Comparison of ENCODE assay signal across 1 fruit fly cellular context in the genomic region with DNA sequence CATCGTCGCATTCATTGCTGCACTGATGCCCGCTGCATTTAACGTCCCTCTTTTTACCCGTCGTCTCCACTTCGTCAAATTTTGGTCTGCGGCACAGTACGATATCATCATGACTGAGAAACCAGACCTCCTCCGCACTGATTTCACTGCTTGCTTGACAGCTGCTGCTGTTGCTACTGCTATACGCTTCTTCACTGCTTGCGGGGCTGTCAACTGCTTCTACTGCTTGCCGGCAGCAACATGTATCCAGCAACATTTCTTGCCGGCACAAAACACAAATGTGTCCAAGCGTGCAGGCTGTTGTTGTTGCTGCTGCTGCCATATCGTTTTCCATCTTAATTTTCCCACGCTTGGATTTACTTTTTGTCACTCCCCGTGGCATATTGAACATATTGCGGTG.
TF ChIP-seq lines count a peak whose summit lies in the region.

No protein-coding gene starts in this region.

TF ChIP-seq in whole organism, embryonic, 481 proteins besides CTCF, POLR2A, EP300 and RAD21 (continued from another document):
- TF ChIP-seq ap (GFP tag; IDR thresholded peaks at IDR 0.05; lab: Robert Waterston, UW) (no peak), CG1529 (GFP tag; optimal IDR thresholded peaks at IDR 0.05; lab: Kevin White, UChicago) (no peak), dmrt11E (tag; optimal IDR thresholded peaks at IDR 0.05; lab: Kevin White, UChicago) (no peak), nmo (GFP tag; optimal IDR thresholded peaks at IDR 0.05; lab: Kevin White, UChicago) (no peak), PHDP (tag; optimal IDR thresholded peaks at IDR 0.05; lab: Kevin White, UChicago) (no peak), NC2β (GFP tag; optimal IDR thresholded peaks at IDR 0.05; lab: Kevin White, UChicago) (peak; percentile 35), CG4328 (GFP tag; optimal IDR thresholded peaks at IDR 0.05; lab: Kevin White, UChicago) (no peak), CG34422 (GFP tag; IDR thresholded peaks at IDR 0.05; lab: Robert Waterston, UW) (peak; percentile 75; the same call in 1 of the 3 replicates), run (tag; optimal IDR thresholded peaks at IDR 0.05; lab: Kevin White, UChicago) (no peak), Dek (tag; optimal IDR thresholded peaks at IDR 0.05; lab: Kevin White, UChicago) (peak; percentile 19), CG12659 (GFP tag; optimal IDR thresholded peaks at IDR 0.05; lab: Kevin White, UChicago) (peak; percentile 41), CG10431 (GFP tag; optimal IDR thresholded peaks at IDR 0.05; lab: Kevin White, UChicago) (no peak), Aef1 (GFP tag; IDR thresholded peaks at IDR 0.05; lab: Robert Waterston, UW) (no peak), Trl (optimal IDR thresholded peaks at IDR 0.05; lab: Kevin White, UChicago) (no peak), Trl (GFP tag; optimal IDR thresholded peaks at IDR 0.05; lab: Kevin White, UChicago) (no peak), tll (GFP tag; optimal IDR thresholded peaks at IDR 0.05; lab: Kevin White, UChicago) (no peak), CG31441 (GFP tag; IDR thresholded peaks at IDR 0.05; lab: Robert Waterston, UW) (no peak), NC2α (GFP tag; optimal IDR thresholded peaks at IDR 0.05; lab: Kevin White, UChicago) (no peak), Fer1 (GFP tag; optimal IDR thresholded peaks at IDR 0.05; lab: Kevin White, UChicago) (peak; percentile 69), amos (GFP tag; IDR thresholded peaks at IDR 0.05; lab: Robert Waterston, UW; ENCODE audit: partially characterized antibody) (peak; percentile 59; the same call in 1 of the 2 replicates), sc (optimal IDR thresholded peaks at IDR 0.05; lab: Kevin White, UChicago) (no peak), sc (GFP tag; optimal IDR thresholded peaks at IDR 0.05; lab: Kevin White, UChicago) (no peak), ab (GFP tag; optimal IDR thresholded peaks at IDR 0.05; lab: Kevin White, UChicago) (peak; percentile 0), lola (GFP tag; optimal IDR thresholded peaks at IDR 0.05; lab: Kevin White, UChicago) (peak in 2 of 3 experiments; percentile 7 to 79), GATAe (GFP tag; conservative IDR thresholded peaks at IDR 0.05; lab: Robert Waterston, UW) (no peak), CG12391 (tag; optimal IDR thresholded peaks at IDR 0.05; lab: Kevin White, UChicago) (peak; percentile 34), YL-1 (GFP tag; optimal IDR thresholded peaks at IDR 0.05; lab: Kevin White, UChicago) (peak; percentile 52), CG3847 (GFP tag; IDR thresholded peaks at IDR 0.05; lab: Robert Waterston, UW) (peak; percentile 36; the same call in 1 of the 2 replicates), CG9817 (tag; optimal IDR thresholded peaks at IDR 0.05; lab: Kevin White, UChicago) (peak; percentile 42), CG14014 (GFP tag; IDR thresholded peaks at IDR 0.05; lab: Robert Waterston, UW) (peak; percentile 23; the same call in 1 of the 2 replicates), chm (GFP tag; IDR thresholded peaks at IDR 0.05; lab: Robert Waterston, UW) (peak; percentile 59), MBD-R2 (GFP tag; IDR thresholded peaks at IDR 0.05; lab: Robert Waterston, UW) (peak; percentile 77), salm (tag; optimal IDR thresholded peaks at IDR 0.05; lab: Kevin White, UChicago) (peak; percentile 13), B-H2 (GFP tag; optimal IDR thresholded peaks at IDR 0.05; lab: Kevin White, UChicago) (peak; percentile 60), CG31365 (tag; optimal IDR thresholded peaks at IDR 0.05; lab: Kevin White, UChicago) (peak; percentile 100), Poxn (GFP tag; IDR thresholded peaks at IDR 0.05; lab: Robert Waterston, UW) (0 out of 2 replicates have a peak, but pooled peaks have one; percentile 7), Med (GFP tag; lab: Kevin White, UChicago) (peak; percentile 95), pb (GFP tag; optimal IDR thresholded peaks at IDR 0.05; lab: Kevin White, UChicago) (peak; percentile 12), cato (GFP tag; optimal IDR thresholded peaks at IDR 0.05; lab: Kevin White, UChicago; ENCODE audit: borderline replicate concordance) (no peak), zfh1 (GFP tag; IDR thresholded peaks at IDR 0.05; lab: Robert Waterston, UW) (peak; percentile 53; the same call in 2 of the 3 replicates), chif (GFP tag; optimal IDR thresholded peaks at IDR 0.05; lab: Kevin White, UChicago) (peak in 1 of 2 experiments; percentile 30), kah (GFP tag; optimal IDR thresholded peaks at IDR 0.05; lab: Kevin White, UChicago) (no peak), CG7928 (GFP tag; optimal IDR thresholded peaks at IDR 0.05; lab: Kevin White, UChicago) (no peak), gem (tag; optimal IDR thresholded peaks at IDR 0.05; lab: Kevin White, UChicago) (no peak), CG10979 (tag; optimal IDR thresholded peaks at IDR 0.05; lab: Kevin White, UChicago) (peak; percentile 44), seq (GFP tag; IDR thresholded peaks at IDR 0.05; lab: Robert Waterston, UW) (no peak), CG7987 (GFP tag; optimal IDR thresholded peaks at IDR 0.05; lab: Kevin White, UChicago) (peak; percentile 58), gfzf (GFP tag; optimal IDR thresholded peaks at IDR 0.05; lab: Kevin White, UChicago) (no peak), ato (GFP tag; IDR thresholded peaks at IDR 0.05; lab: Robert Waterston, UW; ENCODE audit: partially characterized antibody) (peak; percentile 65; the same call in 1 of the 2 replicates), CG15479 (GFP tag; optimal IDR thresholded peaks at IDR 0.05; lab: Kevin White, UChicago) (no peak), Elba2 (GFP tag; optimal IDR thresholded peaks at IDR 0.05; lab: Kevin White, UChicago) (peak; percentile 0), sr (GFP tag; IDR thresholded peaks at IDR 0.05; lab: Robert Waterston, UW) (peak; percentile 45; the same call in 1 of the 3 replicates), CG14965 (GFP tag; optimal IDR thresholded peaks at IDR 0.05; lab: Kevin White, UChicago; ENCODE audit: borderline replicate concordance) (no peak), CG9932 (GFP tag; IDR thresholded peaks at IDR 0.05; lab: Robert Waterston, UW) (peak; percentile 36; the same call in 1 of the 2 replicates), inv (GFP tag; IDR thresholded peaks at IDR 0.05; lab: Robert Waterston, UW; ENCODE audit: partially characterized antibody) (peak; percentile 37; the same call in 1 of the 2 replicates), CG2678 (tag; optimal IDR thresholded peaks at IDR 0.05; lab: Kevin White, UChicago) (no peak), CG4360 (GFP tag; IDR thresholded peaks at IDR 0.05; lab: Robert Waterston, UW) (peak; percentile 88), jumu (GFP tag; optimal IDR thresholded peaks at IDR 0.05; lab: Kevin White, UChicago) (peak; percentile 32), Dfd (GFP tag; optimal IDR thresholded peaks at IDR 0.05; lab: Kevin White, UChicago) (peak in 1 of 2 experiments; percentile 99), CG9609 (GFP tag; optimal IDR thresholded peaks at IDR 0.05; lab: Kevin White, UChicago) (peak; percentile 21), CG13424 (tag; optimal IDR thresholded peaks at IDR 0.05; lab: Kevin White, UChicago) (no peak), Nf-YB (GFP tag; optimal IDR thresholded peaks at IDR 0.05; lab: Kevin White, UChicago) (peak; percentile 29), her (GFP tag; optimal IDR thresholded peaks at IDR 0.05; lab: Kevin White, UChicago) (peak; percentile 33), H15 (GFP tag; IDR thresholded peaks at IDR 0.05; lab: Robert Waterston, UW) (peak; percentile 37; the same call in 1 of the 3 replicates), CG13123 (GFP tag; optimal IDR thresholded peaks at IDR 0.05; lab: Kevin White, UChicago) (no peak), CG18619 (GFP tag; optimal IDR thresholded peaks at IDR 0.05; lab: Kevin White, UChicago) (no peak), dysf (GFP tag; IDR thresholded peaks at IDR 0.05; lab: Robert Waterston, UW) (peak; percentile 25; the same call in 1 of the 3 replicates), sna (GFP tag; IDR thresholded peaks at IDR 0.05; lab: Robert Waterston, UW; ENCODE audit: partially characterized antibody) (no peak), croc (GFP tag; conservative IDR thresholded peaks at IDR 0.05; lab: Robert Waterston, UW) (no peak), ind (GFP tag; optimal IDR thresholded peaks at IDR 0.05; lab: Kevin White, UChicago) (no peak), ac (GFP tag; optimal IDR thresholded peaks at IDR 0.05; lab: Kevin White, UChicago) (peak; percentile 24), CG8359 (GFP tag; optimal IDR thresholded peaks at IDR 0.05; lab: Kevin White, UChicago; ENCODE audit: borderline replicate concordance) (no peak), Dp (GFP tag; optimal IDR thresholded peaks at IDR 0.05; lab: Kevin White, UChicago) (peak; percentile 34), CG9876 (GFP tag; optimal IDR thresholded peaks at IDR 0.05; lab: Kevin White, UChicago) (no peak), crol (GFP tag; IDR thresholded peaks at IDR 0.05; lab: Robert Waterston, UW) (peak; percentile 64; the same call in 1 of the 2 replicates), Spps (tag; optimal IDR thresholded peaks at IDR 0.05; lab: Kevin White, UChicago) (no peak), bbx (GFP tag; IDR thresholded peaks at IDR 0.05; lab: Robert Waterston, UW; ENCODE audit: partially characterized antibody) (peak; percentile 74), CG2116 (GFP tag; optimal IDR thresholded peaks at IDR 0.05; lab: Kevin White, UChicago) (no peak), slbo (GFP tag; IDR thresholded peaks at IDR 0.05; lab: Robert Waterston, UW) (peak; percentile 18; the same call in 1 of the 2 replicates), tup (GFP tag; optimal IDR thresholded peaks at IDR 0.05; lab: Kevin White, UChicago) (no peak), Dbx (GFP tag; IDR thresholded peaks at IDR 0.05; lab: Robert Waterston, UW) (peak; percentile 61; the same call in 1 of the 3 replicates), cg (GFP tag; optimal IDR thresholded peaks at IDR 0.05; lab: Kevin White, UChicago) (peak; percentile 12), Hr78 (GFP tag; optimal IDR thresholded peaks at IDR 0.05; lab: Kevin White, UChicago) (peak in 1 of 2 experiments; percentile 58), CG8290 (GFP tag; optimal IDR thresholded peaks at IDR 0.05; lab: Kevin White, UChicago) (peak; percentile 96), CG8290 (tag; optimal IDR thresholded peaks at IDR 0.05; lab: Kevin White, UChicago) (peak in 1 of 2 experiments; percentile 82), CG12155 (GFP tag; optimal IDR thresholded peaks at IDR 0.05; lab: Kevin White, UChicago) (peak; percentile 5), CG17186 (GFP tag; optimal IDR thresholded peaks at IDR 0.05; lab: Kevin White, UChicago) (no peak), tx (GFP tag; optimal IDR thresholded peaks at IDR 0.05; lab: Kevin White, UChicago) (peak; percentile 34), CG6791 (GFP tag; IDR thresholded peaks at IDR 0.05; lab: Robert Waterston, UW; ENCODE audit: partially characterized antibody) (peak; percentile 75), CG18262 (tag; optimal IDR thresholded peaks at IDR 0.05; lab: Kevin White, UChicago) (no peak), HmgZ (tag; optimal IDR thresholded peaks at IDR 0.05; lab: Kevin White, UChicago) (peak; percentile 82), Fer2 (tag; optimal IDR thresholded peaks at IDR 0.05; lab: Kevin White, UChicago) (no peak), Doc3 (GFP tag; IDR thresholded peaks at IDR 0.05; lab: Robert Waterston, UW; ENCODE audit: partially characterized antibody) (no peak), gro (GFP tag; optimal IDR thresholded peaks at IDR 0.05; lab: Kevin White, UChicago) (peak; percentile 28), Adf1 (GFP tag; IDR thresholded peaks at IDR 0.05; lab: Robert Waterston, UW) (peak; percentile 79), CG17829 (tag; optimal IDR thresholded peaks at IDR 0.05; lab: Kevin White, UChicago) (peak; percentile 60), CG16813 (GFP tag; IDR thresholded peaks at IDR 0.05; lab: Robert Waterston, UW; ENCODE audit: partially characterized antibody) (peak; percentile 49; the same call in 2 of the 3 replicates), row (GFP tag; IDR thresholded peaks at IDR 0.05; lab: Robert Waterston, UW) (0 out of 3 replicates have a peak, but pooled peaks have one; percentile 16)
